Fruit fly (Drosophila melanogaster) whole organism, embryonic: ENCODE data around the gene CG7611.

ENCODE experiments used
- Adf1 ChIP-seq: fragments of 200-800 bp; sonication (Bioruptor generic); IDR thresholded peaks from 2 replicates; pipeline ENCODE4 v1.3.6; 2022; ENCODE audit warnings: missing biosample characterization, missing genetic modification characterization
- B-H2 ChIP-seq: fragments of 200-800 bp; sonication (Bioruptor generic); optimal IDR thresholded peaks from 2 replicates; lab custom pipeline; 2018; ENCODE audit warnings: missing biosample characterization, mild to moderate bottlenecking, missing genetic modification characterization
- CG12071 ChIP-seq: fragments of 200-800 bp; sonication (Bioruptor generic); optimal IDR thresholded peaks from 3 replicates; lab custom pipeline; 2018; ENCODE audit warnings: missing biosample characterization, mild to moderate bottlenecking, missing genetic modification characterization
- CG12744 ChIP-seq: fragments of 200-800 bp; sonication (Bioruptor generic); optimal IDR thresholded peaks from 2 replicates; lab custom pipeline; 2016; ENCODE audit warnings: missing biosample characterization, missing genetic modification characterization
- CG13296 ChIP-seq: fragments of 200-800 bp; sonication (Bioruptor generic); optimal IDR thresholded peaks from 3 replicates; lab custom pipeline; 2018; ENCODE audit warnings: missing biosample characterization, mild to moderate bottlenecking, missing genetic modification characterization
- CG13624 ChIP-seq: fragments of 200-800 bp; sonication (Bioruptor generic); optimal IDR thresholded peaks from 2 replicates; lab custom pipeline; 2016; ENCODE audit warnings: missing biosample characterization, missing genetic modification characterization
- CG14710 ChIP-seq: fragments of 200-800 bp; sonication (Bioruptor generic); optimal IDR thresholded peaks from 3 replicates; lab custom pipeline; 2019; ENCODE audit warnings: missing biosample characterization, mild to moderate bottlenecking, missing genetic modification characterization, moderate library complexity
- CG14965 ChIP-seq: fragments of 200-800 bp; sonication (Bioruptor generic); optimal IDR thresholded peaks from 2 replicates; lab custom pipeline; 2016; ENCODE audit warnings: missing biosample characterization, missing genetic modification characterization, borderline replicate concordance
- CG15269 ChIP-seq: fragments of 200-800 bp; sonication (Bioruptor generic); optimal IDR thresholded peaks from 2 replicates; lab custom pipeline; 2018; ENCODE audit warnings: missing biosample characterization, mild to moderate bottlenecking, missing genetic modification characterization, moderate library complexity
- CG17361 ChIP-seq: fragments of 200-800 bp; sonication (Bioruptor generic); IDR thresholded peaks from 3 replicates; pipeline ENCODE4 v1.3.6; 2022; ENCODE audit warnings: missing biosample characterization, missing genetic modification characterization
- CG17385 ChIP-seq: fragments of 200-800 bp; sonication (Bioruptor generic); optimal IDR thresholded peaks from 3 replicates; lab custom pipeline; 2018; ENCODE audit warnings: missing biosample characterization, mild to moderate bottlenecking, missing genetic modification characterization
- CG17612 ChIP-seq: fragments of 200-800 bp; sonication (Bioruptor generic); IDR thresholded peaks from 2 replicates; pipeline ENCODE4 v1.3.6; 2022; ENCODE audit warnings: missing biosample characterization, missing genetic modification characterization
- CG17802 ChIP-seq: fragments of 200-800 bp; sonication (Bioruptor generic); optimal IDR thresholded peaks from 2 replicates; lab custom pipeline; 2018; ENCODE audit warnings: missing biosample characterization, mild to moderate bottlenecking, missing genetic modification characterization, moderate library complexity
- CG30403 ChIP-seq: fragments of 200-800 bp; sonication (Bioruptor generic); optimal IDR thresholded peaks from 3 replicates; lab custom pipeline; 2016; ENCODE audit warnings: missing biosample characterization, missing genetic modification characterization
- CG7786 ChIP-seq: fragments of 200-800 bp; sonication (Bioruptor generic); optimal IDR thresholded peaks from 2 replicates; lab custom pipeline; 2016; ENCODE audit warnings: missing biosample characterization, missing genetic modification characterization
- CHES-1-like ChIP-seq: fragments of 200-800 bp; sonication (Bioruptor generic); optimal IDR thresholded peaks from 2 replicates; lab custom pipeline; 2016; ENCODE audit warnings: missing biosample characterization, missing genetic modification characterization
- CoRest ChIP-seq: fragments of 200-800 bp; sonication (Bioruptor generic); optimal IDR thresholded peaks from 3 replicates; lab custom pipeline; 2018; ENCODE audit warnings: missing biosample characterization, mild to moderate bottlenecking, missing genetic modification characterization, moderate library complexity
- Ets97D ChIP-seq: fragments of 200-800 bp; sonication (Bioruptor generic); optimal IDR thresholded peaks from 3 replicates; lab custom pipeline; 2016; ENCODE audit warnings: missing biosample characterization, missing genetic modification characterization
- H2.0 ChIP-seq: fragments of 200-800 bp; sonication (Bioruptor generic); IDR thresholded peaks from 2 replicates; pipeline ENCODE4 v1.3.6; 2022; ENCODE audit warnings: missing biosample characterization, missing genetic modification characterization
- HmgD ChIP-seq: fragments of 200-800 bp; sonication (Bioruptor generic); optimal IDR thresholded peaks from 3 replicates; lab custom pipeline; 2016; ENCODE audit warnings: missing biosample characterization, missing genetic modification characterization
- Hmr ChIP-seq: fragments of 200-800 bp; sonication (Bioruptor generic); optimal IDR thresholded peaks from 3 replicates; lab custom pipeline; 2017; ENCODE audit warnings: mild to moderate bottlenecking, missing biosample characterization, missing genetic modification reagents, missing genetic modification characterization
- Hsf ChIP-seq: fragments of 200-800 bp; sonication (Bioruptor generic); optimal IDR thresholded peaks from 3 replicates; lab custom pipeline; 2016; ENCODE audit warnings: missing biosample characterization, missing genetic modification characterization
- Lhr ChIP-seq: fragments of 200-800 bp; sonication (Bioruptor generic); optimal IDR thresholded peaks from 3 replicates; lab custom pipeline; 2017; ENCODE audit warnings: mild to moderate bottlenecking, missing biosample characterization, missing genetic modification reagents, missing genetic modification characterization
- MBD-R2 ChIP-seq: fragments of 200-800 bp; sonication (Bioruptor generic); IDR thresholded peaks from 2 replicates; pipeline ENCODE4 v1.3.6; 2022; ENCODE audit warnings: missing biosample characterization, missing genetic modification characterization
- NfI ChIP-seq: fragments of 200-800 bp; sonication (Bioruptor generic); optimal IDR thresholded peaks from 3 replicates; lab custom pipeline; 2018; ENCODE audit warnings: missing biosample characterization, mild to moderate bottlenecking, missing genetic modification characterization, moderate library complexity
- PHDP ChIP-seq: fragments of 200-800 bp; sonication (Bioruptor generic); optimal IDR thresholded peaks from 3 replicates; lab custom pipeline; 2018; ENCODE audit warnings: missing biosample characterization, mild to moderate bottlenecking, missing genetic modification characterization, moderate library complexity
- Tbp ChIP-seq: fragments of >200 bp; optimal IDR thresholded peaks from 2 replicates; lab custom pipeline; 2018; ENCODE audit warnings: missing biosample characterization, missing genetic modification characterization
- amos ChIP-seq: fragments of 200-800 bp; sonication (Bioruptor generic); IDR thresholded peaks from 2 replicates; pipeline ENCODE4 v1.3.6; 2022; ENCODE audit warnings: missing biosample characterization, missing genetic modification characterization; ENCODE audit not compliant: partially characterized antibody
- bab2 ChIP-seq: fragments of 200-800 bp; sonication (Bioruptor generic); optimal IDR thresholded peaks from 2 replicates; lab custom pipeline; 2016; ENCODE audit warnings: missing biosample characterization, missing genetic modification characterization
- bigmax ChIP-seq: fragments of 200-800 bp; sonication (Bioruptor generic); optimal IDR thresholded peaks from 2 replicates; lab custom pipeline; 2018; ENCODE audit warnings: missing biosample characterization, mild to moderate bottlenecking, missing genetic modification characterization
- chinmo ChIP-seq: fragments of 200-800 bp; sonication (Bioruptor generic); IDR thresholded peaks from 4 replicates; pipeline ENCODE4 v1.3.6; 2022; ENCODE audit warnings: missing biosample characterization, missing genetic modification characterization; ENCODE audit not compliant: partially characterized antibody
- crol ChIP-seq: fragments of 200-800 bp; sonication (Bioruptor generic); IDR thresholded peaks from 2 replicates; pipeline ENCODE4 v1.3.6; 2022; ENCODE audit warnings: missing biosample characterization, missing genetic modification characterization
- emc ChIP-seq: fragments of 200-800 bp; sonication (Bioruptor generic); optimal IDR thresholded peaks from 2 replicates; lab custom pipeline; 2016; ENCODE audit warnings: missing biosample characterization, missing genetic modification characterization
- gsb ChIP-seq: fragments of 200-800 bp; sonication (Bioruptor generic); IDR thresholded peaks from 2 replicates; pipeline ENCODE4 v1.3.6; 2022; ENCODE audit warnings: missing biosample characterization, missing genetic modification characterization
- h ChIP-seq: fragments of >200 bp; optimal IDR thresholded peaks from 2 replicates; lab custom pipeline; 2017
- hb ChIP-seq: fragments of 200-800 bp; sonication (Bioruptor generic); IDR thresholded peaks from 3 replicates; pipeline ENCODE4 v1.3.6; 2022; ENCODE audit warnings: missing biosample characterization, missing genetic modification characterization; ENCODE audit not compliant: partially characterized antibody
- insv ChIP-seq, 2 experiments: fragments of 200-800 bp; sonication (Bioruptor generic); optimal IDR thresholded peaks; 3 replicates each; lab custom pipeline; 2016 to 2018; ENCODE audit warnings: missing biosample characterization in 2 of 2, missing genetic modification characterization in 2 of 2
- jumu ChIP-seq: fragments of 200-800 bp; sonication (Bioruptor generic); optimal IDR thresholded peaks from 3 replicates; lab custom pipeline; 2016; ENCODE audit warnings: missing biosample characterization, missing genetic modification characterization
- nom ChIP-seq: fragments of 200-800 bp; sonication (Bioruptor generic); optimal IDR thresholded peaks from 2 replicates; lab custom pipeline; 2017; ENCODE audit warnings: missing biosample characterization, missing genetic modification characterization, mild to moderate bottlenecking, moderate library complexity, missing genetic modification reagents
- pnt ChIP-seq: fragments of 200-800 bp; sonication (Bioruptor generic); optimal IDR thresholded peaks from 3 replicates; lab custom pipeline; 2016; ENCODE audit warnings: missing biosample characterization, missing genetic modification characterization
- pum ChIP-seq: fragments of 200-800 bp; sonication (Bioruptor generic); optimal IDR thresholded peaks from 2 replicates; lab custom pipeline; 2016; ENCODE audit warnings: missing biosample characterization, missing genetic modification characterization
- pzg ChIP-seq: fragments of 200-800 bp; sonication (Bioruptor generic); optimal IDR thresholded peaks from 3 replicates; lab custom pipeline; 2018; ENCODE audit warnings: missing biosample characterization, mild to moderate bottlenecking, missing genetic modification characterization, moderate library complexity
- repo ChIP-seq: fragments of 200-800 bp; sonication (Bioruptor generic); optimal IDR thresholded peaks from 2 replicates; lab custom pipeline; 2016; ENCODE audit warnings: missing biosample characterization, missing genetic modification characterization
- sens-2 ChIP-seq: fragments of 200-800 bp; sonication (Bioruptor generic); IDR thresholded peaks from 2 replicates; pipeline ENCODE4 v1.3.6; 2022; ENCODE audit warnings: missing biosample characterization, missing genetic modification characterization
- shn ChIP-seq: fragments of 200-800 bp; sonication (Bioruptor generic); optimal IDR thresholded peaks from 3 replicates; lab custom pipeline; 2016; ENCODE audit warnings: missing biosample characterization, missing genetic modification characterization
- sim ChIP-seq: fragments of 200-800 bp; sonication (Bioruptor generic); IDR thresholded peaks from 2 replicates; pipeline ENCODE4 v1.3.6; 2022; ENCODE audit warnings: missing biosample characterization, missing genetic modification characterization
- sug ChIP-seq: fragments of 200-800 bp; optimal IDR thresholded peaks from 2 replicates; lab custom pipeline; 2019; ENCODE audit warnings: missing biosample characterization, mild to moderate bottlenecking, missing genetic modification characterization, moderate library complexity
- tin ChIP-seq: fragments of 200-800 bp; sonication (Bioruptor generic); optimal IDR thresholded peaks from 3 replicates; lab custom pipeline; 2016; ENCODE audit warnings: missing biosample characterization, missing genetic modification characterization
- toy ChIP-seq: fragments of 200-800 bp; sonication (Bioruptor generic); IDR thresholded peaks from 2 replicates; pipeline ENCODE4 v1.3.6; 2022; ENCODE audit warnings: missing biosample characterization, missing genetic modification characterization
- trem ChIP-seq: fragments of 200-800 bp; optimal IDR thresholded peaks from 3 replicates; lab custom pipeline; 2019; ENCODE audit warnings: missing biosample characterization, mild to moderate bottlenecking, missing genetic modification characterization, moderate library complexity
- usp ChIP-seq: fragments of >200 bp; optimal IDR thresholded peaks from 2 replicates; lab custom pipeline; 2017; ENCODE audit warnings: missing biosample characterization, missing genetic modification characterization
- zen2 ChIP-seq: fragments of 200-800 bp; sonication (Bioruptor generic); IDR thresholded peaks from 3 replicates; pipeline ENCODE4 v1.3.6; 2022; ENCODE audit warnings: missing biosample characterization, missing genetic modification characterization; ENCODE audit not compliant: partially characterized antibody

The CG7611 gene

DNA sequence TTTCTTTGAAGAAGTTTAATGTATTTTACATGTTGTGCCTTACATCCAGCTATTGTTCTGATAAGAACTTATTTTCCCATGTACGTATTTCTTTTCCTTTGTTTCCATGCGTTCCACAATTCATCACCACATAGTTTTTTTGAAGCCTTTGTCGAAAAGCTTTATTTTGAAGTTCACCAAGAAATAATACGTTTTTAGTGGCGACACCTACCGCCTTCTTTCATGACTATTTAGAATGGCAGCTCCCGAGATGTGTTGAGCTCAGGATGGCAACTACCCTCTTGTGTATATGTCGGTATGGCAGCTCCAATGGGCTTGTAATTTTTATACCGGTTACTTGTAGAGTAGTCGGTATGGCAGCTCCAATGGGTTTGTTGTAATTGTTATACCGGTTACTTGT, 39.1 kb upstream of the CG7611 start (continued):
- TF ChIP-seq CG13296 (no peak), CG30403 (GFP tag; lab: Kevin White, UChicago) (peak; percentile 27), crol (no peak), CG7786 (GFP tag; lab: Kevin White, UChicago) (peak; percentile 10), tin (peak; percentile 31), Lhr (GFP tag; lab: Kevin White, UChicago) (peak; percentile 95), CHES-1-like (GFP tag; lab: Kevin White, UChicago) (peak; percentile 43), sens-2 (GFP tag; lab: Robert Waterston, UW) (no peak), gsb (GFP tag; lab: Robert Waterston, UW) (no peak), shn (GFP tag; lab: Kevin White, UChicago) (peak; percentile 15), sug (peak; percentile 61), pzg (GFP tag; lab: Kevin White, UChicago) (peak; percentile 68), pum (peak; percentile 25), emc (GFP tag; lab: Kevin White, UChicago) (no peak), zen2 (GFP tag; lab: Robert Waterston, UW) (no peak), Adf1 (GFP tag; lab: Robert Waterston, UW) (0 out of 2 replicates have a peak, but pooled peaks have one; percentile 8), CG12744 (GFP tag; lab: Kevin White, UChicago) (peak; percentile 1), sim (GFP tag; lab: Robert Waterston, UW) (no peak), nom (no peak), CG14710 (tag; lab: Kevin White, UChicago) (peak; percentile 69), insv (GFP tag; optimal IDR thresholded peaks at IDR 0.05; lab: Kevin White, UChicago) (peak; percentile 50 to 98), NfI (GFP tag; lab: Kevin White, UChicago) (peak; percentile 18), Ets97D (GFP tag; lab: Kevin White, UChicago) (peak; percentile 83), B-H2 (GFP tag; lab: Kevin White, UChicago) (peak; percentile 50), HmgD (peak; percentile 87), CG14965 (GFP tag; lab: Kevin White, UChicago) (peak; percentile 30), toy (GFP tag; lab: Robert Waterston, UW) (no peak), bab2 (peak; percentile 17), pnt (GFP tag; lab: Kevin White, UChicago) (peak; percentile 26), jumu (peak; percentile 38), hb (GFP tag; lab: Robert Waterston, UW) (no peak), Hsf (GFP tag; lab: Kevin White, UChicago) (peak; percentile 44), usp (GFP tag; lab: Kevin White, UChicago) (no peak), CG17802 (tag; lab: Kevin White, UChicago) (no peak), bigmax (GFP tag; lab: Kevin White, UChicago) (peak; percentile 9), repo (GFP tag; lab: Kevin White, UChicago) (no peak), MBD-R2 (GFP tag; lab: Robert Waterston, UW) (peak; percentile 19; the same call in 1 of the 2 replicates), CG17612 (no peak), PHDP (tag; lab: Kevin White, UChicago) (peak; percentile 25), H2.0 (GFP tag; lab: Robert Waterston, UW) (no peak), CG17361 (GFP tag; lab: Robert Waterston, UW) (peak; percentile 40; the same call in 1 of the 3 replicates), Tbp (peak; percentile 23), CG17385 (GFP tag; lab: Kevin White, UChicago) (no peak), trem (tag; lab: Kevin White, UChicago) (peak; percentile 95), Hmr (GFP tag; lab: Kevin White, UChicago) (peak; percentile 84), chinmo (GFP tag; lab: Robert Waterston, UW) (peak; percentile 47; the same call in 1 of the 4 replicates), h (lab: Kevin White, UChicago) (no peak), CG15269 (no peak), CG12071 (no peak), CoRest (tag; lab: Kevin White, UChicago) (peak; percentile 38), amos (GFP tag; lab: Robert Waterston, UW) (peak; percentile 51), CG13624 (peak; percentile 53)
